Worm (Caenorhabditis elegans): ENCODE results near the gene nlp-7.

- TF ChIP-seq skn-1 (tag; optimal IDR thresholded peaks at IDR 0.05) = no peak
- no peak for TF ChIP-seq nhr-6 (tag; optimal IDR thresholded peaks at IDR 0.05)
- TF ChIP-seq nhr-28 (tag; optimal IDR thresholded peaks at IDR 0.05) = no peak
- no peak for TF ChIP-seq unc-62 (GFP tag; optimal IDR thresholded peaks at IDR 0.05 in 1 of 2)
- TF ChIP-seq unc-62 (tag; optimal IDR thresholded peaks at IDR 0.05) = no peak
- TF ChIP-seq ceh-44 (GFP tag; IDR thresholded peaks at IDR 0.05) = no peak
- no peak for TF ChIP-seq aly-2 (tag; optimal IDR thresholded peaks at IDR 0.05)
- TF ChIP-seq F49E8.2 (tag; optimal IDR thresholded peaks at IDR 0.05; ENCODE audit: borderline replicate concordance) = no peak
Measured at ce11 chrX:8581447-8581846, 11.5 kb upstream of the nlp-7 start, which contains the start of gene F18E9.8.
